Fruit fly (Drosophila melanogaster) whole organism, embryonic: ENCODE results near the gene Gr61a.

ENCODE experiments used
- Asciz ChIP-seq: fragments of 200-800 bp; sonication (Bioruptor generic); optimal IDR thresholded peaks from 2 replicates; lab custom pipeline; 2017; ENCODE audit warnings: missing biosample characterization, mild to moderate bottlenecking, missing genetic modification characterization, missing genetic modification reagents
- Awh ChIP-seq: fragments of 200-800 bp; sonication (Bioruptor generic); IDR thresholded peaks from 2 replicates; pipeline ENCODE4, ENCODE4 v1.3.6; 2022; ENCODE audit warnings: missing biosample characterization, missing genetic modification characterization
- BtbVII ChIP-seq: fragments of 200-800 bp; sonication (Bioruptor generic); optimal IDR thresholded peaks from 3 replicates; lab custom pipeline; 2017; ENCODE audit warnings: missing biosample characterization, mild to moderate bottlenecking, missing genetic modification characterization
- CG10274 ChIP-seq: fragments of 200-800 bp; sonication (Bioruptor generic); optimal IDR thresholded peaks from 3 replicates; lab custom pipeline; 2017; ENCODE audit warnings: missing biosample characterization, mild to moderate bottlenecking, missing genetic modification characterization
- CG10959 ChIP-seq: fragments of 200-800 bp; sonication (Bioruptor generic); IDR thresholded peaks from 2 replicates; pipeline ENCODE4 v1.3.6; 2022; ENCODE audit warnings: missing biosample characterization, missing genetic modification characterization
- CG10979 ChIP-seq: fragments of 200-800 bp; sonication (Bioruptor generic); optimal IDR thresholded peaks from 2 replicates; lab custom pipeline; 2018; ENCODE audit warnings: missing biosample characterization, mild to moderate bottlenecking, missing genetic modification characterization, moderate library complexity
- CG11456 ChIP-seq: fragments of 200-800 bp; sonication (Bioruptor generic); IDR thresholded peaks from 3 replicates; pipeline ENCODE4 v1.3.6; 2022; ENCODE audit warnings: missing biosample characterization, missing genetic modification characterization
- CG13296 ChIP-seq: fragments of 200-800 bp; sonication (Bioruptor generic); optimal IDR thresholded peaks from 3 replicates; lab custom pipeline; 2018; ENCODE audit warnings: missing biosample characterization, mild to moderate bottlenecking, missing genetic modification characterization
- CG13624 ChIP-seq: fragments of 200-800 bp; sonication (Bioruptor generic); optimal IDR thresholded peaks from 2 replicates; lab custom pipeline; 2016; ENCODE audit warnings: missing biosample characterization, missing genetic modification characterization
- CG13775 ChIP-seq: fragments of 200-800 bp; sonication (Bioruptor generic); optimal IDR thresholded peaks from 3 replicates; lab custom pipeline; 2017; ENCODE audit warnings: missing biosample characterization, mild to moderate bottlenecking, missing genetic modification characterization
- CG14441 ChIP-seq: fragments of 200-800 bp; sonication (Bioruptor generic); IDR thresholded peaks from 2 replicates; pipeline ENCODE4 v1.3.6; 2022; ENCODE audit warnings: missing biosample characterization, missing genetic modification characterization
- CG3065 ChIP-seq: fragments of 200-800 bp; sonication (Bioruptor generic); optimal IDR thresholded peaks from 2 replicates; lab custom pipeline; 2016; ENCODE audit warnings: missing biosample characterization, missing genetic modification characterization
- CG31365 ChIP-seq: fragments of 200-800 bp; sonication (Bioruptor generic); optimal IDR thresholded peaks from 2 replicates; lab custom pipeline; 2018; ENCODE audit warnings: missing biosample characterization, mild to moderate bottlenecking, missing genetic modification characterization
- CG3163 ChIP-seq: fragments of 200-800 bp; sonication (Bioruptor generic); optimal IDR thresholded peaks from 3 replicates; lab custom pipeline; 2016; ENCODE audit warnings: missing biosample characterization, missing genetic modification characterization
- CG32767 ChIP-seq: fragments of 200-800 bp; sonication (Bioruptor generic); IDR thresholded peaks from 2 replicates; pipeline ENCODE4 v1.3.6; 2022; ENCODE audit warnings: missing biosample characterization, missing genetic modification characterization
- CG3407 ChIP-seq: fragments of 200-800 bp; sonication (Bioruptor generic); optimal IDR thresholded peaks from 2 replicates; lab custom pipeline; 2018; ENCODE audit warnings: missing biosample characterization, mild to moderate bottlenecking, missing genetic modification characterization
- CG3995 ChIP-seq: fragments of 200-800 bp; sonication (Bioruptor generic); optimal IDR thresholded peaks from 3 replicates; lab custom pipeline; 2016; ENCODE audit warnings: missing biosample characterization, missing genetic modification characterization
- CG4360 ChIP-seq: fragments of 200-800 bp; sonication (Bioruptor generic); IDR thresholded peaks from 2 replicates; pipeline ENCODE4 v1.3.6; 2022; ENCODE audit warnings: missing biosample characterization, missing genetic modification characterization
- CG4404 ChIP-seq: fragments of 200-800 bp; sonication (Bioruptor generic); IDR thresholded peaks from 2 replicates; pipeline ENCODE4 v1.3.6; 2022; ENCODE audit warnings: missing biosample characterization, missing genetic modification characterization
- CG6765 ChIP-seq: fragments of 200-800 bp; sonication (Bioruptor generic); optimal IDR thresholded peaks from 3 replicates; lab custom pipeline; 2017; ENCODE audit warnings: missing biosample characterization, mild to moderate bottlenecking, missing genetic modification characterization
- CG7786 ChIP-seq: fragments of 200-800 bp; sonication (Bioruptor generic); optimal IDR thresholded peaks from 2 replicates; lab custom pipeline; 2016; ENCODE audit warnings: missing biosample characterization, missing genetic modification characterization
- D19A ChIP-seq: fragments of 200-800 bp; optimal IDR thresholded peaks from 3 replicates; lab custom pipeline; 2019; ENCODE audit warnings: missing biosample characterization, mild to moderate bottlenecking, missing genetic modification characterization, moderate library complexity
- D19B ChIP-seq: fragments of 200-800 bp; sonication (Bioruptor generic); optimal IDR thresholded peaks from 2 replicates; lab custom pipeline; 2017; ENCODE audit warnings: missing biosample characterization, mild to moderate bottlenecking, missing genetic modification characterization
- Dbx ChIP-seq: fragments of 200-800 bp; sonication (Bioruptor generic); IDR thresholded peaks from 3 replicates; pipeline ENCODE4 v1.3.6; 2022; ENCODE audit warnings: missing biosample characterization, missing genetic modification characterization
- Dip2 ChIP-seq: fragments of 200-800 bp; sonication (Bioruptor generic); IDR thresholded peaks from 2 replicates; pipeline ENCODE4 v1.3.6; 2022; ENCODE audit warnings: missing biosample characterization, missing genetic modification characterization
- Dip3 ChIP-seq: fragments of 200-800 bp; sonication (Bioruptor generic); optimal IDR thresholded peaks from 3 replicates; lab custom pipeline; 2016; ENCODE audit warnings: missing biosample characterization, missing genetic modification characterization
- Doc2 ChIP-seq: fragments of 200-800 bp; sonication (Bioruptor generic); IDR thresholded peaks from 2 replicates; pipeline ENCODE4 v1.3.6; 2022; ENCODE audit warnings: missing biosample characterization, missing genetic modification characterization
- Doc3 ChIP-seq: fragments of 200-800 bp; sonication (Bioruptor generic); IDR thresholded peaks from 3 replicates; pipeline ENCODE4 v1.3.6; 2022; ENCODE audit warnings: missing biosample characterization, missing genetic modification characterization; ENCODE audit not compliant: partially characterized antibody
- Hr51 ChIP-seq, 2 experiments: fragments of 200-800 bp; sonication (Bioruptor generic); optimal IDR thresholded peaks; 2 replicates in 1 of 2; 3 replicates in 1 of 2; lab custom pipeline; 2016 to 2018; ENCODE audit warnings: missing biosample characterization in 2 of 2, missing genetic modification characterization in 2 of 2, mild to moderate bottlenecking in 1 of 2, moderate library complexity in 1 of 2
- Lpt ChIP-seq: fragments of >200 bp; optimal IDR thresholded peaks from 2 replicates; lab custom pipeline; 2018; ENCODE audit warnings: missing biosample characterization, missing genetic modification characterization
- Nf-YC ChIP-seq: fragments of 200-800 bp; optimal IDR thresholded peaks from 3 replicates; lab custom pipeline; 2019; ENCODE audit warnings: missing biosample characterization, mild to moderate bottlenecking, missing genetic modification characterization, moderate library complexity
- Pdp1 ChIP-seq, 2 experiments: fragments of 200-800 bp; sonication (Bioruptor generic); optimal IDR thresholded peaks; 3 replicates each; lab custom pipeline; 2016; ENCODE audit warnings: missing biosample characterization in 2 of 2, missing genetic modification characterization in 2 of 2, mild to moderate bottlenecking in 1 of 2, moderate library complexity in 1 of 2
- TFAM ChIP-seq: fragments of 200-800 bp; sonication (Bioruptor generic); optimal IDR thresholded peaks from 2 replicates; lab custom pipeline; 2017; ENCODE audit warnings: missing biosample characterization, missing genetic modification characterization, inconsistent platforms
- Trl ChIP-seq, 3 experiments: fragments of >200 bp in 2 of 3; fragments of 200-800 bp in 1 of 3; sonication (Bioruptor generic) in 1 of 3; optimal IDR thresholded peaks; 2 replicates in 1 of 3; 3 replicates in 2 of 3; lab custom pipeline; 2016 to 2017; ENCODE audit warnings: missing biosample characterization in 1 of 3, missing genetic modification characterization in 1 of 3
- Xrp1 ChIP-seq: fragments of 200-800 bp; sonication (Bioruptor generic); IDR thresholded peaks from 2 replicates; pipeline ENCODE4 v1.3.6; 2022; ENCODE audit warnings: missing biosample characterization, missing genetic modification characterization
- ato ChIP-seq: fragments of 200-800 bp; sonication (Bioruptor generic); IDR thresholded peaks from 2 replicates; pipeline ENCODE4 v1.3.6; 2022; ENCODE audit warnings: missing biosample characterization, missing genetic modification characterization; ENCODE audit not compliant: partially characterized antibody
- ci ChIP-seq: fragments of 200-800 bp; sonication (Bioruptor generic); IDR thresholded peaks from 3 replicates; pipeline ENCODE4 v1.3.6; 2022; ENCODE audit warnings: missing biosample characterization, missing genetic modification characterization
- corto ChIP-seq: fragments of 200-800 bp; sonication (Bioruptor generic); optimal IDR thresholded peaks from 2 replicates; lab custom pipeline; 2016; ENCODE audit warnings: missing biosample characterization, mild to moderate bottlenecking, missing genetic modification characterization, moderate library complexity
- dmrt11E ChIP-seq: fragments of 200-800 bp; sonication (Bioruptor generic); optimal IDR thresholded peaks from 3 replicates; lab custom pipeline; 2018; ENCODE audit warnings: missing biosample characterization, mild to moderate bottlenecking, missing genetic modification characterization, moderate library complexity
- emc ChIP-seq: fragments of 200-800 bp; sonication (Bioruptor generic); optimal IDR thresholded peaks from 2 replicates; lab custom pipeline; 2016; ENCODE audit warnings: missing biosample characterization, missing genetic modification characterization
- ewg ChIP-seq: fragments of 200-800 bp; sonication (Bioruptor generic); optimal IDR thresholded peaks from 3 replicates; lab custom pipeline; 2017; ENCODE audit warnings: mild to moderate bottlenecking, missing biosample characterization, missing genetic modification reagents, missing genetic modification characterization
- fd96Cb ChIP-seq: fragments of 200-800 bp; sonication (Bioruptor generic); optimal IDR thresholded peaks from 2 replicates; lab custom pipeline; 2018; ENCODE audit warnings: missing biosample characterization, mild to moderate bottlenecking, missing genetic modification characterization, moderate library complexity
- ftz-f1 ChIP-seq: fragments of 200-800 bp; sonication (Bioruptor generic); optimal IDR thresholded peaks from 2 replicates; lab custom pipeline; 2016; ENCODE audit warnings: missing biosample characterization, missing genetic modification characterization
- gcm ChIP-seq: fragments of 200-800 bp; sonication (Bioruptor generic); optimal IDR thresholded peaks from 2 replicates; lab custom pipeline; 2019; ENCODE audit warnings: missing biosample characterization, mild to moderate bottlenecking, missing genetic modification characterization, moderate library complexity
- gfzf ChIP-seq: fragments of 200-800 bp; sonication (Bioruptor generic); optimal IDR thresholded peaks from 2 replicates; lab custom pipeline; 2016; ENCODE audit warnings: missing biosample characterization, mild to moderate bottlenecking, missing genetic modification characterization, moderate library complexity
- h ChIP-seq: fragments of >200 bp; optimal IDR thresholded peaks from 2 replicates; lab custom pipeline; 2017
- schlank ChIP-seq: fragments of 200-800 bp; sonication (Bioruptor generic); optimal IDR thresholded peaks from 2 replicates; lab custom pipeline; 2018; ENCODE audit warnings: missing biosample characterization, mild to moderate bottlenecking, missing genetic modification characterization
- sim ChIP-seq: fragments of 200-800 bp; sonication (Bioruptor generic); IDR thresholded peaks from 2 replicates; pipeline ENCODE4 v1.3.6; 2022; ENCODE audit warnings: missing biosample characterization, missing genetic modification characterization
- sug ChIP-seq: fragments of 200-800 bp; optimal IDR thresholded peaks from 2 replicates; lab custom pipeline; 2019; ENCODE audit warnings: missing biosample characterization, mild to moderate bottlenecking, missing genetic modification characterization, moderate library complexity
- unpg ChIP-seq: fragments of 200-800 bp; sonication (Bioruptor generic); optimal IDR thresholded peaks from 3 replicates; lab custom pipeline; 2018; ENCODE audit warnings: missing biosample characterization, mild to moderate bottlenecking, missing genetic modification characterization, moderate library complexity

Gene Gr61a

DNA sequence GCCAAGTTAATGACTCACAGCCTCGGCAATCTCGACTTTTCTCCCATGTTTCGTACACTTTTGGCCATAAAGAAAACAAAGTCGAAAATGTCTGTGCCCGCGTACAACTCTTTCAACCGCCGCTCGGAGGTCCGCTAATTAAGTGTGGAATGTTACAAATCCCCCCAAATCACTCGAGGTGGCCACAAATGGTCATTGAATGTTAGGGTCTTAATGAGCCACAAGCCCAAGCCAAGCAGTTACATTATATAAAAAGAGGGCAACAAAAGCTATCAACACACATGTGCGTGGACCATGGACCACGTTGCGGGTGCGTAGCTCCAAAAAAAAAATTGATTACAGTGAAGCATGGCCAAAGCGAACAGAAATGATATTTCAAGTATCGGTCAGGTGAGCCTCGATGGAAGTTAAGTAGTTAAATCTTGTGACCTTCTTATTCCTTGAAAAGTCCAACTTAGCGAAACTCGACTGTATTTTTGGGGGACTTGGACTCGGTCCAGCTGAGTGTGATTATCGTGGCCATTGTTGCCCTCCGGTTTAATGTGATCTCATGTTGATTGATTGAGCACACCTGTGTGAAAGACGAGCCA, 21.9 kb upstream of the Gr61a start (continued):
- TF ChIP-seq Xrp1 = peak; percentile 93
- peak; percentile 86 to 90 for TF ChIP-seq Pdp1 (GFP tag; optimal IDR thresholded peaks at IDR 0.05; lab: Kevin White, UChicago)
- peak; percentile 84 for TF ChIP-seq Asciz (GFP tag; lab: Kevin White, UChicago)
- peak; percentile 48 for TF ChIP-seq CG3995 (GFP tag; lab: Kevin White, UChicago)
- peak; percentile 94 for TF ChIP-seq Awh (GFP tag; lab: Robert Waterston, UW)
- TF ChIP-seq CG10274 (GFP tag; lab: Kevin White, UChicago) = peak; percentile 68
- TF ChIP-seq CG7786 (GFP tag; lab: Kevin White, UChicago) = peak; percentile 80
- TF ChIP-seq sim (GFP tag; lab: Robert Waterston, UW) = peak; percentile 83
- peak; percentile 51 for TF ChIP-seq D19B (GFP tag; lab: Kevin White, UChicago)
- TF ChIP-seq CG3065 = peak; percentile 41
- no peak for TF ChIP-seq Trl (optimal IDR thresholded peaks at IDR 0.05; lab: Kevin White, UChicago)
- peak; percentile 87 for TF ChIP-seq Trl (GFP tag; optimal IDR thresholded peaks at IDR 0.05; lab: Kevin White, UChicago)
- TF ChIP-seq Lpt (GFP tag; lab: Kevin White, UChicago) = no peak
- peak; percentile 57; the same call in 1 of the 2 replicates for TF ChIP-seq CG10959 (GFP tag; lab: Robert Waterston, UW)
- TF ChIP-seq TFAM = peak; percentile 58
- peak; percentile 81 for TF ChIP-seq BtbVII (GFP tag; lab: Kevin White, UChicago)
- TF ChIP-seq Hr51 (GFP tag; optimal IDR thresholded peaks at IDR 0.05; lab: Kevin White, UChicago) = peak; percentile 70 to 88
- peak; percentile 79 for TF ChIP-seq Doc2 (GFP tag; lab: Robert Waterston, UW)
- TF ChIP-seq CG4404 (GFP tag; lab: Robert Waterston, UW) = peak; percentile 66
- peak; percentile 94 for TF ChIP-seq CG14441
- no peak for TF ChIP-seq corto (GFP tag; lab: Kevin White, UChicago)
- no peak for TF ChIP-seq Doc3
- TF ChIP-seq CG6765 (GFP tag; lab: Kevin White, UChicago) = peak; percentile 74
- TF ChIP-seq Dip3 (GFP tag; lab: Kevin White, UChicago) = peak; percentile 81
- TF ChIP-seq ftz-f1 (GFP tag; lab: Kevin White, UChicago) = peak; percentile 77
- TF ChIP-seq ato (GFP tag; lab: Robert Waterston, UW) = no peak
- TF ChIP-seq CG13775 (GFP tag; lab: Kevin White, UChicago) = peak; percentile 56
- peak; percentile 78 for TF ChIP-seq ewg (GFP tag; lab: Kevin White, UChicago)
- peak; percentile 87 for TF ChIP-seq CG13296 (GFP tag; lab: Kevin White, UChicago)
- TF ChIP-seq dmrt11E = peak; percentile 37
- TF ChIP-seq CG3163 (GFP tag; lab: Kevin White, UChicago) = peak; percentile 66
- TF ChIP-seq Nf-YC = peak; percentile 52
- TF ChIP-seq gfzf (GFP tag; lab: Kevin White, UChicago) = no peak
- peak; percentile 68 for TF ChIP-seq gcm (GFP tag; lab: Kevin White, UChicago)
- TF ChIP-seq Dbx (GFP tag; lab: Robert Waterston, UW) = peak; percentile 82
- peak; percentile 73 for TF ChIP-seq schlank
- TF ChIP-seq CG3407 (GFP tag; lab: Kevin White, UChicago) = peak; percentile 71
- TF ChIP-seq CG10979 (tag; lab: Kevin White, UChicago) = peak; percentile 77
- peak; percentile 89 for TF ChIP-seq unpg
- TF ChIP-seq Dip2 (GFP tag; lab: Robert Waterston, UW) = peak; percentile 53; the same call in 1 of the 2 replicates
- peak; percentile 73 for TF ChIP-seq emc
- TF ChIP-seq fd96Cb = peak; percentile 85
- TF ChIP-seq CG31365 (tag; lab: Kevin White, UChicago) = peak; percentile 73
- peak; percentile 39; the same call in 1 of the 2 replicates for TF ChIP-seq CG4360 (GFP tag; lab: Robert Waterston, UW)
- no peak for TF ChIP-seq h (lab: Kevin White, UChicago)
- TF ChIP-seq CG32767 (GFP tag; lab: Robert Waterston, UW) = peak; percentile 86
- peak; percentile 70 for TF ChIP-seq sug (tag; lab: Kevin White, UChicago)
- TF ChIP-seq CG13624 (GFP tag; lab: Kevin White, UChicago) = peak; percentile 86
- TF ChIP-seq D19A (tag; lab: Kevin White, UChicago) = peak; percentile 74
- TF ChIP-seq CG11456 = peak; percentile 94
- peak; percentile 98 for TF ChIP-seq ci
